Fruit fly (Drosophila melanogaster) whole organism, embryonic: Measurements from ENCODE around the gene Pbp45.

Experiments used
- Antp ChIP-seq: fragments of 200-800 bp; sonication (Bioruptor generic); optimal IDR thresholded peaks from 3 replicates; lab custom pipeline; 2016; ENCODE audit warnings: missing biosample characterization, missing genetic modification characterization
- Atf3 ChIP-seq: fragments of 200-800 bp; sonication (Bioruptor generic); optimal IDR thresholded peaks from 3 replicates; lab custom pipeline; 2016; ENCODE audit warnings: missing biosample characterization, missing genetic modification characterization
- B-H1 ChIP-seq: fragments of 200-800 bp; sonication (Bioruptor generic); IDR thresholded peaks from 3 replicates; pipeline ENCODE4 v1.3.6; 2022; ENCODE audit warnings: missing biosample characterization, missing genetic modification characterization
- CG10267 ChIP-seq: fragments of 200-800 bp; sonication (Bioruptor generic); optimal IDR thresholded peaks from 2 replicates; lab custom pipeline; 2018; ENCODE audit warnings: missing biosample characterization, mild to moderate bottlenecking, missing genetic modification characterization, moderate library complexity
- CG10543 ChIP-seq: fragments of 200-800 bp; sonication (Bioruptor generic); optimal IDR thresholded peaks from 3 replicates; lab custom pipeline; 2017; ENCODE audit warnings: missing biosample characterization, mild to moderate bottlenecking, missing genetic modification characterization, moderate library complexity
- CG12769 ChIP-seq: fragments of 200-800 bp; sonication (Bioruptor generic); optimal IDR thresholded peaks from 2 replicates; lab custom pipeline; 2019; ENCODE audit warnings: missing biosample characterization, mild to moderate bottlenecking, missing genetic modification characterization, moderate library complexity
- CG15269 ChIP-seq: fragments of 200-800 bp; sonication (Bioruptor generic); optimal IDR thresholded peaks from 2 replicates; lab custom pipeline; 2018; ENCODE audit warnings: missing biosample characterization, mild to moderate bottlenecking, missing genetic modification characterization, moderate library complexity
- CG17328 ChIP-seq: fragments of 200-800 bp; sonication (Bioruptor generic); IDR thresholded peaks from 2 replicates; pipeline ENCODE4 v1.3.6; 2022; ENCODE audit warnings: missing biosample characterization, missing genetic modification characterization
- CG17359 ChIP-seq: fragments of 200-800 bp; sonication (Bioruptor generic); optimal IDR thresholded peaks from 3 replicates; lab custom pipeline; 2018; ENCODE audit warnings: missing biosample characterization, mild to moderate bottlenecking, missing genetic modification characterization, moderate library complexity
- CG17568 ChIP-seq: fragments of 200-800 bp; sonication (Bioruptor generic); optimal IDR thresholded peaks from 2 replicates; lab custom pipeline; 2018; ENCODE audit warnings: missing biosample characterization, mild to moderate bottlenecking, missing genetic modification characterization, moderate library complexity
- CG1792 ChIP-seq: fragments of 200-800 bp; sonication (Bioruptor generic); optimal IDR thresholded peaks from 2 replicates; lab custom pipeline; 2016; ENCODE audit warnings: missing biosample characterization, missing genetic modification characterization
- CG2120 ChIP-seq: fragments of 200-800 bp; sonication (Bioruptor generic); optimal IDR thresholded peaks from 3 replicates; lab custom pipeline; 2016; ENCODE audit warnings: missing biosample characterization, missing genetic modification characterization
- CG2875 ChIP-seq: fragments of 200-800 bp; sonication (Bioruptor generic); optimal IDR thresholded peaks from 2 replicates; lab custom pipeline; 2017; ENCODE audit warnings: missing biosample characterization, mild to moderate bottlenecking, missing genetic modification characterization, missing genetic modification reagents
- CG30403 ChIP-seq: fragments of 200-800 bp; sonication (Bioruptor generic); optimal IDR thresholded peaks from 3 replicates; lab custom pipeline; 2016; ENCODE audit warnings: missing biosample characterization, missing genetic modification characterization
- CG32772 ChIP-seq: fragments of 200-800 bp; sonication (Bioruptor generic); IDR thresholded peaks from 2 replicates; pipeline ENCODE4 v1.3.6; 2022; ENCODE audit warnings: missing biosample characterization, missing genetic modification characterization
- CG33557 ChIP-seq: fragments of 200-800 bp; sonication (Bioruptor generic); optimal IDR thresholded peaks from 2 replicates; lab custom pipeline; 2019; ENCODE audit warnings: missing biosample characterization, mild to moderate bottlenecking, missing genetic modification characterization, moderate library complexity
- CG34376 ChIP-seq: fragments of 200-800 bp; sonication (Bioruptor generic); optimal IDR thresholded peaks from 2 replicates; lab custom pipeline; 2018; ENCODE audit warnings: missing biosample characterization, mild to moderate bottlenecking, missing genetic modification characterization
- CG42726 ChIP-seq: fragments of 200-800 bp; sonication (Bioruptor generic); IDR thresholded peaks from 2 replicates; pipeline ENCODE4 v1.3.6; 2022; ENCODE audit warnings: missing biosample characterization, missing genetic modification characterization; ENCODE audit not compliant: partially characterized antibody
- CG5245 ChIP-seq: fragments of 200-800 bp; sonication (Bioruptor generic); optimal IDR thresholded peaks from 3 replicates; lab custom pipeline; 2016; ENCODE audit warnings: missing biosample characterization, missing genetic modification characterization
- CG6791 ChIP-seq: fragments of 200-800 bp; sonication (Bioruptor generic); IDR thresholded peaks from 3 replicates; pipeline ENCODE4 v1.3.6; 2022; ENCODE audit warnings: missing biosample characterization, missing genetic modification characterization; ENCODE audit not compliant: partially characterized antibody
- CG7357 ChIP-seq: fragments of 200-800 bp; sonication (Bioruptor generic); IDR thresholded peaks from 3 replicates; pipeline ENCODE4 v1.3.6; 2022; ENCODE audit warnings: missing biosample characterization, missing genetic modification characterization
- CG8290 ChIP-seq, 3 experiments: fragments of 200-800 bp; sonication (Bioruptor generic); optimal IDR thresholded peaks; 2 replicates each; lab custom pipeline; 2016 to 2019; ENCODE audit warnings: missing biosample characterization in 3 of 3, missing genetic modification characterization in 3 of 3, mild to moderate bottlenecking in 2 of 3, moderate library complexity in 1 of 3
- CG9817 ChIP-seq: fragments of 200-800 bp; sonication (Bioruptor generic); optimal IDR thresholded peaks from 2 replicates; lab custom pipeline; 2018; ENCODE audit warnings: missing biosample characterization, mild to moderate bottlenecking, missing genetic modification characterization, moderate library complexity
- E2f1 ChIP-seq: fragments of 200-800 bp; sonication (Bioruptor generic); IDR thresholded peaks from 2 replicates; pipeline ENCODE4 v1.3.6; 2022; ENCODE audit warnings: missing biosample characterization, missing genetic modification characterization
- Ets97D ChIP-seq: fragments of 200-800 bp; sonication (Bioruptor generic); optimal IDR thresholded peaks from 3 replicates; lab custom pipeline; 2016; ENCODE audit warnings: missing biosample characterization, missing genetic modification characterization
- H2.0 ChIP-seq: fragments of 200-800 bp; sonication (Bioruptor generic); IDR thresholded peaks from 2 replicates; pipeline ENCODE4 v1.3.6; 2022; ENCODE audit warnings: missing biosample characterization, missing genetic modification characterization
- Kr ChIP-seq: fragments of 200-800 bp; sonication (Bioruptor generic); optimal IDR thresholded peaks from 2 replicates; lab custom pipeline; 2017; ENCODE audit warnings: missing biosample characterization, mild to moderate bottlenecking, missing genetic modification characterization
- Lim3 ChIP-seq: fragments of 200-800 bp; sonication (Bioruptor generic); IDR thresholded peaks from 2 replicates; pipeline ENCODE4 v1.3.6; 2022; ENCODE audit warnings: missing biosample characterization, missing genetic modification characterization
- Lpt ChIP-seq: fragments of >200 bp; optimal IDR thresholded peaks from 2 replicates; lab custom pipeline; 2018; ENCODE audit warnings: missing biosample characterization, missing genetic modification characterization
- Nf-YC ChIP-seq: fragments of 200-800 bp; optimal IDR thresholded peaks from 3 replicates; lab custom pipeline; 2019; ENCODE audit warnings: missing biosample characterization, mild to moderate bottlenecking, missing genetic modification characterization, moderate library complexity
- Oli ChIP-seq: fragments of 200-800 bp; sonication (Bioruptor generic); optimal IDR thresholded peaks from 2 replicates; lab custom pipeline; 2018; ENCODE audit warnings: missing biosample characterization, mild to moderate bottlenecking, missing genetic modification characterization, moderate library complexity
- Optix ChIP-seq: fragments of 200-800 bp; sonication (Bioruptor generic); IDR thresholded peaks from 3 replicates; pipeline ENCODE4 v1.3.6; 2022; ENCODE audit warnings: missing biosample characterization, missing genetic modification characterization
- Ravus ChIP-seq: fragments of 200-800 bp; sonication (Bioruptor generic); IDR thresholded peaks from 2 replicates; pipeline ENCODE4 v1.3.6; 2022; ENCODE audit warnings: missing biosample characterization, missing genetic modification characterization
- Six4 ChIP-seq: fragments of 200-800 bp; sonication (Bioruptor generic); optimal IDR thresholded peaks from 2 replicates; lab custom pipeline; 2016; ENCODE audit warnings: missing biosample characterization, missing genetic modification characterization
- Trl ChIP-seq, 3 experiments: fragments of >200 bp in 2 of 3; fragments of 200-800 bp in 1 of 3; sonication (Bioruptor generic) in 1 of 3; optimal IDR thresholded peaks; 2 replicates in 1 of 3; 3 replicates in 2 of 3; lab custom pipeline; 2016 to 2017; ENCODE audit warnings: missing biosample characterization in 1 of 3, missing genetic modification characterization in 1 of 3
- Vsx1 ChIP-seq: fragments of 200-800 bp; sonication (Bioruptor generic); optimal IDR thresholded peaks from 2 replicates; lab custom pipeline; 2017; ENCODE audit warnings: missing biosample characterization, mild to moderate bottlenecking, missing genetic modification characterization, missing genetic modification reagents
- al ChIP-seq: fragments of 200-800 bp; sonication (Bioruptor generic); IDR thresholded peaks from 2 replicates; pipeline ENCODE4 v1.3.6; 2022; ENCODE audit warnings: missing biosample characterization, missing genetic modification characterization
- ap ChIP-seq: fragments of 200-800 bp; sonication (Bioruptor generic); IDR thresholded peaks from 2 replicates; pipeline ENCODE4 v1.3.6; 2022; ENCODE audit warnings: missing biosample characterization, missing genetic modification characterization
- br ChIP-seq: fragments of >200 bp; optimal IDR thresholded peaks from 2 replicates; lab custom pipeline; 2017
- da ChIP-seq: fragments of 200-800 bp; sonication (Bioruptor generic); optimal IDR thresholded peaks from 2 replicates; lab custom pipeline; 2016; ENCODE audit warnings: missing biosample characterization, missing genetic modification characterization
- dm ChIP-seq: fragments of 200-800 bp; sonication (Bioruptor generic); optimal IDR thresholded peaks from 3 replicates; lab custom pipeline; 2016; ENCODE audit warnings: missing biosample characterization, missing genetic modification characterization
- nom ChIP-seq: fragments of 200-800 bp; sonication (Bioruptor generic); optimal IDR thresholded peaks from 2 replicates; lab custom pipeline; 2017; ENCODE audit warnings: missing biosample characterization, missing genetic modification characterization, mild to moderate bottlenecking, moderate library complexity, missing genetic modification reagents
- p53 ChIP-seq: fragments of 200-800 bp; sonication (Bioruptor generic); optimal IDR thresholded peaks from 2 replicates; lab custom pipeline; 2016; ENCODE audit warnings: missing biosample characterization, missing genetic modification characterization
- prd ChIP-seq, 3 experiments: fragments of >200 bp in 2 of 3; fragments of 200-800 bp in 1 of 3; sonication (Bioruptor generic) in 1 of 3; optimal IDR thresholded peaks in 2 of 3; IDR thresholded peaks in 1 of 3; 2 replicates in 2 of 3; 3 replicates in 1 of 3; pipeline versions ENCODE4 v1.3.6 to Lab custom; 2017 to 2022; ENCODE audit warnings: missing biosample characterization in 1 of 3, missing genetic modification characterization in 1 of 3
- schlank ChIP-seq: fragments of 200-800 bp; sonication (Bioruptor generic); optimal IDR thresholded peaks from 2 replicates; lab custom pipeline; 2018; ENCODE audit warnings: missing biosample characterization, mild to moderate bottlenecking, missing genetic modification characterization
- z ChIP-seq: fragments of 200-800 bp; sonication (Bioruptor generic); IDR thresholded peaks from 3 replicates; pipeline ENCODE4 v1.3.6; 2022; ENCODE audit warnings: missing biosample characterization, missing genetic modification characterization
- zf30C ChIP-seq: fragments of 200-800 bp; sonication (Bioruptor generic); optimal IDR thresholded peaks from 3 replicates; lab custom pipeline; 2018; ENCODE audit warnings: missing biosample characterization, mild to moderate bottlenecking, missing genetic modification characterization
- zfh2 ChIP-seq: fragments of 200-800 bp; sonication (Bioruptor generic); optimal IDR thresholded peaks from 2 replicates; lab custom pipeline; 2016; ENCODE audit warnings: missing biosample characterization, missing genetic modification characterization

Pbp45 gene

DNA sequence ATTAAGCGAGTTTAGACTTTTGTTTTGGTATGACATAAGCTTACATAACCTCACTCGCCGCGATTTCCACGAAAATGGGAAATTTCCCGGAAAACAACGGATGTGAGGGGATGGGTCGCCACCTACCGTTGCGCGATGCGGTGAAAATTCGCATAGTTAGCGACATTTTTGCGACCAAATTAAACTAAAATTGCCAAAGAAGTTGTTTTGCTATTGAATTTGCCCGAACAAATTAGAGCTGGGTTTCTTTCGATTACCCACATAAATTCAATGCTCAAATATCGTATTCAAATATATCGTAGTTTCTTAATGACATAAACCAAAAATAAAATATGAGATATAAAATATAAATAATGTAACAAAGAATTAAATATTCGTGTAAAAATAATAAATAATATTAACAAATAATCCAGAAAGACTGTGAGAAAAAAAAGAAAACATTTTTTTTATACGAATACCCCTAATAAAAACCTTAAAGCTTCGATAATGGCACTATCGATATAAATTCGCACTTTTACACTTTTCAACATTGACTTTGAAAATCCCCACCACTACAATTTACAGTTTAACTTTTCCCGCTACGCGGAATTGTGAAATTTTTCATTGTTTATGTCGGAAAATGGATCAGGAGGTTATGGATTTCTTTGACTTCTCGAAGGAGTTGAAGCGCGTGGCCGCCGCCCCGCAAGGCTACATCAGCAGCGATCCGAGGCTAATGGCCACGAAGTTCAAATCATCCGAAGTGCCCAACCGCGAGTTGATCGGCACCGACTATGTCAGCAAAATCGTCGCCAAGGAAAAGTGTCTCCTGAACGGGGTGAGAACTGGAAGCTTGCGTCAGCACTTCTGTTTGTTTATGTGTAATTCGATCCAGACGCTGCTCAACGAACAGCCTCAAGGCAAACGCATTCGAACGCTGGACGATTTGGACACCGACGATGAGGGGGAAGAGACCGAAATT, 2.2 kb downstream of the Pbp45 start, which contains the start of the genes ND-23 and spn-E (continued):
- TF ChIP-seq CG6791 (0 out of 3 replicates have a peak, but pooled peaks have one; percentile 52), Atf3 (GFP tag; lab: Kevin White, UChicago) (no peak), p53 (GFP tag; lab: Kevin White, UChicago) (no peak), CG33557 (GFP tag; lab: Kevin White, UChicago) (peak; percentile 49), CG15269 (peak; percentile 45), CG17359 (tag; lab: Kevin White, UChicago) (peak; percentile 28), Antp (GFP tag; lab: Kevin White, UChicago) (no peak), zfh2 (GFP tag; lab: Kevin White, UChicago) (no peak), B-H1 (GFP tag; lab: Robert Waterston, UW) (no peak), z (no peak), Vsx1 (GFP tag; lab: Kevin White, UChicago) (no peak), ap (no peak), Ravus (no peak), prd (optimal IDR thresholded peaks at IDR 0.05; lab: Kevin White, UChicago) (no peak), prd (GFP tag; IDR thresholded peaks at IDR 0.05; lab: Robert Waterston, UW) (peak; percentile 58), CG10543 (GFP tag; lab: Kevin White, UChicago) (peak; percentile 47), Ets97D (GFP tag; lab: Kevin White, UChicago) (no peak), E2f1 (GFP tag; lab: Robert Waterston, UW) (peak; percentile 69), CG7357 (GFP tag; lab: Robert Waterston, UW) (no peak), Oli (tag; lab: Kevin White, UChicago) (peak; percentile 11), CG42726 (GFP tag; lab: Robert Waterston, UW) (no peak), CG2875 (no peak), nom (GFP tag; lab: Kevin White, UChicago) (no peak), CG12769 (tag; lab: Kevin White, UChicago) (no peak), CG17568 (GFP tag; lab: Kevin White, UChicago) (no peak), zf30C (no peak), CG34376 (GFP tag; lab: Kevin White, UChicago) (no peak), Trl (optimal IDR thresholded peaks at IDR 0.05; lab: Kevin White, UChicago) (no peak), Trl (GFP tag; optimal IDR thresholded peaks at IDR 0.05; lab: Kevin White, UChicago) (no peak), H2.0 (GFP tag; lab: Robert Waterston, UW) (no peak; the same call in 1 of the 2 replicates), Six4 (GFP tag; lab: Kevin White, UChicago) (no peak), Lim3 (GFP tag; lab: Robert Waterston, UW) (no peak), Kr (GFP tag; lab: Kevin White, UChicago) (no peak), al (GFP tag; lab: Robert Waterston, UW) (0 out of 2 replicates have a peak, but pooled peaks have one; percentile 38), CG9817 (tag; lab: Kevin White, UChicago) (peak; percentile 49), Optix (GFP tag; lab: Robert Waterston, UW) (no peak), br (lab: Kevin White, UChicago) (no peak), CG5245 (no peak), da (GFP tag; lab: Kevin White, UChicago) (no peak), CG2120 (GFP tag; lab: Kevin White, UChicago) (peak; percentile 15), CG10267 (tag; lab: Kevin White, UChicago) (peak; percentile 93), CG8290 (GFP tag; optimal IDR thresholded peaks at IDR 0.05; lab: Kevin White, UChicago) (no peak), CG8290 (tag; optimal IDR thresholded peaks at IDR 0.05; lab: Kevin White, UChicago) (no peak), CG32772 (GFP tag; lab: Robert Waterston, UW) (0 out of 2 replicates have a peak, but pooled peaks have one; percentile 28), schlank (tag; lab: Kevin White, UChicago) (no peak), dm (GFP tag; lab: Kevin White, UChicago) (no peak), CG30403 (GFP tag; lab: Kevin White, UChicago) (peak; percentile 64), CG17328 (GFP tag; lab: Robert Waterston, UW) (peak; percentile 51; the same call in 1 of the 2 replicates), Nf-YC (tag; lab: Kevin White, UChicago) (no peak), CG1792 (GFP tag; lab: Kevin White, UChicago) (no peak), Lpt (GFP tag; lab: Kevin White, UChicago) (no peak)
- TF ChIP-seq, all 482 proteins: peak for 161
